Fruit fly (Drosophila melanogaster) whole organism, adult: ENCODE measurements around the gene Tango5.
A peak's percentile ranks its signal among the peaks of the same experiment; 100 is the strongest.

Experiments used
- CG11617 ChIP-seq: fragments of 200-800 bp; sonication (Bioruptor generic); optimal IDR thresholded peaks from 2 replicates; lab custom pipeline; 2017; ENCODE audit warnings: mild to moderate bottlenecking, missing biosample characterization, missing genetic modification reagents, missing genetic modification characterization
- CG12768 ChIP-seq: fragments of 200-800 bp; sonication (Bioruptor generic); optimal IDR thresholded peaks from 2 replicates; lab custom pipeline; 2017; ENCODE audit warnings: missing biosample characterization, missing genetic modification characterization, mild to moderate bottlenecking, moderate library complexity, missing genetic modification reagents
- CG14711 ChIP-seq: fragments of 200-800 bp; sonication (Bioruptor generic); optimal IDR thresholded peaks from 2 replicates; lab custom pipeline; 2018; ENCODE audit warnings: missing biosample characterization, mild to moderate bottlenecking, missing genetic modification characterization, moderate library complexity
- CG1620 ChIP-seq: fragments of 200-800 bp; sonication (Bioruptor generic); optimal IDR thresholded peaks from 2 replicates; lab custom pipeline; 2016; ENCODE audit warnings: missing biosample characterization, missing genetic modification characterization
- CG33017 ChIP-seq: fragments of 200-800 bp; sonication (Bioruptor generic); optimal IDR thresholded peaks from 2 replicates; lab custom pipeline; 2018; ENCODE audit warnings: missing biosample characterization, mild to moderate bottlenecking, missing genetic modification characterization, moderate library complexity
- CG5204 ChIP-seq: fragments of 200-800 bp; sonication (Bioruptor generic); optimal IDR thresholded peaks from 2 replicates; lab custom pipeline; 2016; ENCODE audit warnings: missing biosample characterization, missing genetic modification characterization
- CG7045 ChIP-seq: fragments of 200-800 bp; sonication (Bioruptor generic); optimal IDR thresholded peaks from 2 replicates; lab custom pipeline; 2017; ENCODE audit warnings: missing biosample characterization, mild to moderate bottlenecking, missing genetic modification characterization
- CG7101 ChIP-seq: fragments of 200-800 bp; sonication (Bioruptor generic); optimal IDR thresholded peaks from 2 replicates; lab custom pipeline; 2018; ENCODE audit warnings: missing biosample characterization, mild to moderate bottlenecking, missing genetic modification characterization, moderate library complexity
- Clk ChIP-seq: fragments of 200-800 bp; sonication (Bioruptor generic); optimal IDR thresholded peaks from 2 replicates; lab custom pipeline; 2017; ENCODE audit warnings: missing biosample characterization, missing genetic modification characterization
- Crg-1 ChIP-seq: fragments of 200-800 bp; sonication (Bioruptor generic); optimal IDR thresholded peaks from 2 replicates; lab custom pipeline; 2016; ENCODE audit warnings: missing biosample characterization, missing genetic modification characterization
- Hr96 ChIP-seq: fragments of 200-800 bp; sonication (Bioruptor generic); optimal IDR thresholded peaks from 2 replicates; lab custom pipeline; 2016; ENCODE audit warnings: missing biosample characterization, missing genetic modification characterization
- Mnt ChIP-seq: fragments of 200-800 bp; sonication (Bioruptor generic); optimal IDR thresholded peaks from 2 replicates; lab custom pipeline; 2016; ENCODE audit warnings: missing biosample characterization, mild to moderate bottlenecking, missing genetic modification characterization
- bab1 ChIP-seq: fragments of 200-800 bp; sonication (Bioruptor generic); optimal IDR thresholded peaks from 3 replicates; lab custom pipeline; 2019; ENCODE audit warnings: missing biosample characterization, mild to moderate bottlenecking, missing genetic modification characterization, moderate library complexity
- cic ChIP-seq: fragments of 200-800 bp; sonication (Bioruptor generic); optimal IDR thresholded peaks from 2 replicates; lab custom pipeline; 2017; ENCODE audit warnings: missing biosample characterization, mild to moderate bottlenecking, missing genetic modification characterization, moderate library complexity
- cnc ChIP-seq, 2 experiments: fragments of >200 bp; optimal IDR thresholded peaks; 2 replicates each; lab custom pipeline; 2017
- kay ChIP-seq: fragments of 200-800 bp; sonication (Bioruptor generic); peaks from one replicate; lab custom pipeline; 2016; ENCODE audit warnings: missing biosample characterization, missing genetic modification characterization, borderline replicate concordance
- ovo ChIP-seq: fragments of 200-800 bp; sonication (Bioruptor generic); optimal IDR thresholded peaks from 2 replicates; lab custom pipeline; 2016; ENCODE audit warnings: missing biosample characterization, missing genetic modification characterization
- pad ChIP-seq: fragments of 200-800 bp; sonication (Bioruptor generic); optimal IDR thresholded peaks from 3 replicates; lab custom pipeline; 2017; ENCODE audit warnings: missing biosample characterization, missing genetic modification characterization, mild to moderate bottlenecking, moderate library complexity, missing genetic modification reagents
- tj ChIP-seq: fragments of 200-800 bp; sonication (Bioruptor generic); optimal IDR thresholded peaks from 3 replicates; lab custom pipeline; 2017; ENCODE audit warnings: missing biosample characterization, mild to moderate bottlenecking, missing genetic modification characterization, moderate library complexity
- toe ChIP-seq: fragments of 200-800 bp; sonication (Bioruptor generic); optimal IDR thresholded peaks from 2 replicates; lab custom pipeline; 2016; ENCODE audit warnings: missing biosample characterization, missing genetic modification characterization

Gene Tango5

DNA sequence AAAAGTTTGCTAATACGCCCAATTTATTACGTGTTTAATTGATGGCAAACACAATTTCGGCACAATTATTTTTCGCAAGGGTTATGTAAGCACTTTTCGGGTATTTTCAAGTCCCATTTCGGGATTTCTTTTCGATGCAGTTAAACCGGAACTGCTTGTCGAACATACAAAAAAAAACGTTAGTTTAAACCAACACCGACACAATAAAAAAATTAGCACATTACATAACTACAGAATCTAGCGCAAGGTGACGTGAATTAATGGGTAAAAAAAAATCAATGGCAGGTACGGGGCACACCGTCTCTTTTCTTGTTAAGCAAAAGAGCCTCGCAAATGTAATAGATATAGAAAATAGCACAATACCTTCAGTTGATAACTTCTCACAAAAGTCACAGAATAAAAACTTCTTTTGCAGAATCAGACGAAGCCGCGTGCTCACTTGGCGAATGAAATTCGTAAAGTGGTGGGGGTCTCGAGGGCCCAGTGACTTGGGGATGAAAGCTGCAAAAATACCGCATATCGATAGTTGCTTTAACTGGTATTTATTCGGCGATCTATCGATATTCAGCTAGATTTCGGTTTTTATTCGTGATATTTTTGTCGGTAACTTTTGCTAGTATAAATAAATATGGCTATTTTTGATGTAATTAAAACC, 22.4 kb upstream of the Tango5 start, which contains the start of the genes Ant2 and sesB:
Gene Ant2, minus strand, starts transcription at position 465 of the 655 bp plus-strand sequence.
Gene sesB, minus strand, starts transcription at position 516 of the 655 bp plus-strand sequence.
- peak; percentile 61 for TF ChIP-seq Mnt (GFP tag; lab: Kevin White, UChicago)
- TF ChIP-seq kay (GFP tag; lab: Kevin White, UChicago) = no peak
- TF ChIP-seq CG5204 (GFP tag; lab: Kevin White, UChicago) = no peak
- no peak for TF ChIP-seq CG12768 (GFP tag; lab: Kevin White, UChicago)
- TF ChIP-seq Crg-1 (GFP tag; lab: Kevin White, UChicago) = peak; percentile 23
- TF ChIP-seq bab1 (GFP tag; lab: Kevin White, UChicago) = peak; percentile 32
- TF ChIP-seq CG14711 = no peak
- no peak for TF ChIP-seq cic (GFP tag; lab: Kevin White, UChicago)
- TF ChIP-seq CG7101 (tag; lab: Kevin White, UChicago) = no peak
- no peak for TF ChIP-seq ovo (GFP tag; lab: Kevin White, UChicago)
- no peak for TF ChIP-seq CG7045 (GFP tag; lab: Kevin White, UChicago)
- peak; percentile 33 for TF ChIP-seq CG33017 (tag; lab: Kevin White, UChicago)
- TF ChIP-seq cnc (optimal IDR thresholded peaks at IDR 0.05; lab: Kevin White, UChicago) = no peak
- peak; percentile 34 for TF ChIP-seq CG1620 (GFP tag; lab: Kevin White, UChicago)
- TF ChIP-seq pad (GFP tag; lab: Kevin White, UChicago) = peak; percentile 15
- no peak for TF ChIP-seq Clk (GFP tag; lab: Kevin White, UChicago)
- TF ChIP-seq tj (GFP tag; lab: Kevin White, UChicago) = no peak
- peak; percentile 9 for TF ChIP-seq CG11617
- TF ChIP-seq Hr96 = no peak
- no peak for TF ChIP-seq toe (GFP tag; lab: Kevin White, UChicago)

DNA sequence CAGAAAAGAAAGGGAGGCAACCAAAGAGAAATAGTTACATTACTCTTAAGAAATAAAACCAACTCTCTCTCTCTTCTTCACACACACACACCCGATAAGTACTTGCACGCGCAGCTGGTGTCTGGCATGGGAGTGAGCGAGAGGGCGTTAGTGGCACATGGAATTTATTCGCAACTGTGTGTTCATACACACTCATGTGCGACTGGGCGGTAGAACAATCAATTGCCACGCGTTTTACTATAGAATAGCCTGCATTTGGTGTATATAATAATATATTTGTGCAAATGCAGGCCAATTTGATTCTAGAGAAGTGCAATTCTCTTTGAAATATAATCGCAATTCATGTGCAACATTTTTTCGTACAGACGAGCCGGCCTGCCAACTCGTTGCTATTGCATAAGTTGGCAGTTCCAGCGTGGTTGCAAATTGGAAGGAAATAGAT, 21.7 kb upstream of the Tango5 start:
- TF ChIP-seq CG7101 (tag; lab: Kevin White, UChicago) (peak; percentile 54), cic (GFP tag; lab: Kevin White, UChicago) (peak; percentile 83), bab1 (GFP tag; lab: Kevin White, UChicago) (no peak), Mnt (GFP tag; lab: Kevin White, UChicago) (peak; percentile 100), kay (GFP tag; lab: Kevin White, UChicago) (peak; percentile 89)

DNA sequence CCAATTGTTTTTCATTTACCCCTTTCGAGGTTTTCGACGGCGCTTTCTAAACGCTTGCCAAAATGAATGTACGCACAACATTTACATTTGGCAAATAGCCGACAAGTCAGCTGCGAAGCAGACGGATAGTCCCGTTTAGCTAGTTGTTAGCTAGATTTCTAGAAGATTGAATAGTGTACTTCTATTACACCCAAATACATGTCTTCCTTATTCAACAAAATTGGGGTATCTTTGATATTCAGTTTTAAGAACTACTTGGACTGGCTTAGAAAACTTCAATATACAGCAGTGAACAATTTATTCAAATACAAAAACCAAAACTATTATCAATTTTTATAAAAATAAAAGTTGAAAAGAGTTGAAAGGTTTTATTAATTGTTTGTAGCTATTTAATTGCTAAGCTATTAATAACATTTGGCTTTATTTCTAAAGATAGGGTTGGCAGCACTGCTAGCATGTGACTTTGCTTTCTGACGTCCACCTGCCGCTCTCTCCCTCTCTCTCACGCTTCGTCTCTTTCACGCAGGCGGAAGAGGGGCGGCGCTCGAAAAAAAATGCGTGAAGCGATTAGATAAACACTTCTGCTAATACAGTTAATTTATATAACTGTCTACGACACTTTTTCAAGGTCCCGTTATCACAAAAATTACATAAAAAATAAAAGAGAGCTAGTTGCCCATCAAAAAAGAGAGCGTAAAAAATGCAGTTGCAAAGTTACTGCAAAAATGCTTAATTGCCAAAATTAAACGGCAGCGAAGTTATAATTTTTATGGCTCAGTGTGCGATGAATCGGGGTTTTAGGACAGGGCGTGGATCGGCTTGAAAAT, 20.8 kb upstream of the Tango5 start:
- TF ChIP-seq toe (GFP tag; lab: Kevin White, UChicago) (peak; percentile 7), ovo (GFP tag; lab: Kevin White, UChicago) (peak; percentile 92), cnc (optimal IDR thresholded peaks at IDR 0.05; lab: Kevin White, UChicago) (no peak), CG14711 (peak; percentile 39), CG1620 (GFP tag; lab: Kevin White, UChicago) (no peak), CG11617 (peak; percentile 55), CG7101 (tag; lab: Kevin White, UChicago) (peak; percentile 9), pad (GFP tag; lab: Kevin White, UChicago) (peak; percentile 75), cic (GFP tag; lab: Kevin White, UChicago) (no peak), tj (GFP tag; lab: Kevin White, UChicago) (peak; percentile 99)

DNA sequence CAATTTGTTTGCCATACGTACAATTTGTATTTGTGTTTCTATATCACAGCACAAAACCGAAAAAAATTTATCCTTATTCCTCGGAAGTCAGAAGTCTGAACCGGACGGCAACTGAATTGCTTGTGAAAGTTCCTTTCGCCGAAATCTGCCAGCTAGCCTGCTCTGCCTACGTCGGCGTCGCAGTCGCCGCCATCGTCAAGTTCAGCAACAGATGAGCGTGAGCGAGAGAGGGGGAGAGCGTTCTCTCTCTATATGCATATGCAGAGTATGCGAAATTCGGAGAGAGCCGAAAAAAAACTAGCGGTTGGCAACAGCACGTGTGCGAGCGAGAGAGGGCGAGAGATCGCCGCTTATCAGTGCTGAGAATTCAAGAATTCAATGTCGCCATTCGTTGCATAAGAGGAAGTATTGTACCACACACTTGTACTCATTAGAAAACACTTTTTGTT, 20.1 kb upstream of the Tango5 start:
- TF ChIP-seq cnc (optimal IDR thresholded peaks at IDR 0.05; lab: Kevin White, UChicago) = no peak
- TF ChIP-seq CG11617 = no peak
- no peak for TF ChIP-seq CG5204 (GFP tag; lab: Kevin White, UChicago)
- no peak for TF ChIP-seq pad (GFP tag; lab: Kevin White, UChicago)
- no peak for TF ChIP-seq kay (GFP tag; lab: Kevin White, UChicago)
- TF ChIP-seq CG14711 = no peak
- no peak for TF ChIP-seq Hr96
- TF ChIP-seq Clk (GFP tag; lab: Kevin White, UChicago) = no peak
- TF ChIP-seq toe (GFP tag; lab: Kevin White, UChicago) = no peak
- TF ChIP-seq Crg-1 (GFP tag; lab: Kevin White, UChicago) = no peak
- peak; percentile 63 for TF ChIP-seq cic (GFP tag; lab: Kevin White, UChicago)
- peak; percentile 64 for TF ChIP-seq ovo (GFP tag; lab: Kevin White, UChicago)
- no peak for TF ChIP-seq CG7101 (tag; lab: Kevin White, UChicago)
- TF ChIP-seq tj (GFP tag; lab: Kevin White, UChicago) = peak; percentile 97
- no peak for TF ChIP-seq CG1620 (GFP tag; lab: Kevin White, UChicago)
- peak; percentile 85 for TF ChIP-seq Mnt (GFP tag; lab: Kevin White, UChicago)
- no peak for TF ChIP-seq bab1 (GFP tag; lab: Kevin White, UChicago)
- no peak for TF ChIP-seq CG33017 (tag; lab: Kevin White, UChicago)
- TF ChIP-seq CG7045 (GFP tag; lab: Kevin White, UChicago) = no peak
- no peak for TF ChIP-seq CG12768 (GFP tag; lab: Kevin White, UChicago)

DNA sequence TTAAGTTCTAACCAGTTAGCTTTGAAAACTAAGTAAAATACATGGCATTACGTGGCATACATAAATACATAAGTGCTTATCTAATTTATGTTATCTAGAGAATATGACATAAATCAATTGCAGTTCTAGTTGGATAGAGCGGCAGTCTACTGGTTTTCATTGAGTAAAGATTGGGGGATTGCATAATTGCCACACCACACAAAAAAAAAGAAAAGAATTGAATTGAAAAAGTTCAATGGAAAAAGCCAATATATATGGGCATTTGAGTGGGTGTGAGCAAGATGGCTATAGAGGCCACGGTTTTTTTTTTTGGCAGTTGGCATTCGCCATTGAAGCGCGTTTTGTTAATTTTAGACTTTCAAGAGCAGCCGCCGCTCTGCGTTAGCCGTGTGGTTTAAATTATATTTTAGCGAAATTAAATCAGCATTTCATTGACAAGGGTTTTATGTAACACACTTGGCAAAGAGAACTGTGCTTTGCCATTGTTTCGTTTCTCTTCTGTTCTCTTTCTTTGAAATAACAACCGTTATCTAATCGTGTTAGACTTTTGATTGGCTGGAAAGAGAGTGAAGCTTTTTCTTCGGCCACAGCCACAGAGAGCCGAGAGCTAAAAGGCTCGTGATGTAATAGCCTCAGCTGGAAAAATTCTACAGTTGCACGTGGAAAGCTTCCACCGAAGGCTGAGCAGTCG, 19.3 kb upstream of the Tango5 start:
- TF ChIP-seq CG7101 (tag; lab: Kevin White, UChicago) (no peak), CG5204 (GFP tag; lab: Kevin White, UChicago) (no peak), bab1 (GFP tag; lab: Kevin White, UChicago) (no peak), CG33017 (tag; lab: Kevin White, UChicago) (no peak), Hr96 (no peak), cnc (optimal IDR thresholded peaks at IDR 0.05; lab: Kevin White, UChicago) (no peak), cic (GFP tag; lab: Kevin White, UChicago) (peak; percentile 12), Crg-1 (GFP tag; lab: Kevin White, UChicago) (no peak), ovo (GFP tag; lab: Kevin White, UChicago) (no peak), Clk (GFP tag; lab: Kevin White, UChicago) (no peak), kay (GFP tag; lab: Kevin White, UChicago) (peak; percentile 81), CG7045 (GFP tag; lab: Kevin White, UChicago) (no peak), pad (GFP tag; lab: Kevin White, UChicago) (no peak), CG11617 (no peak), tj (GFP tag; lab: Kevin White, UChicago) (no peak), CG12768 (GFP tag; lab: Kevin White, UChicago) (no peak), CG1620 (GFP tag; lab: Kevin White, UChicago) (no peak)
